Worm (Caenorhabditis elegans) whole organism, young adult: ENCODE results near the gene Y39A1A.21.

Experiments
- F33H1.4 ChIP-seq: fragments of 200-800 bp; sonication (Bioruptor generic); IDR thresholded peaks from 2 replicates; pipeline ENCODE4 v1.3.6; 2022; ENCODE audit warnings: missing genetic modification reagents, missing genetic modification characterization, missing compliant biosample characterization
- T26A5.8 ChIP-seq: sonication (generic microtip); optimal IDR thresholded peaks from 2 replicates; lab custom pipeline; 2016; ENCODE audit warnings: missing genetic modification characterization, missing compliant biosample characterization
- ama-1 ChIP-seq, 3 experiments: fragments of 150-350 bp in 1 of 3; sonication (generic microtip) in 2 of 3; optimal IDR thresholded peaks; 2 replicates each; lab custom pipeline; 2014 to 2018; ENCODE audit warnings: missing biosample characterization in 2 of 3, missing genetic modification characterization in 2 of 3, missing genetic modification reagents in 2 of 3
- attf-6 ChIP-seq: fragments of 200-800 bp; sonication (Bioruptor generic); IDR thresholded peaks from 2 replicates; pipeline ENCODE4 v1.3.6; 2022; ENCODE audit warnings: missing genetic modification reagents, missing genetic modification characterization, missing compliant biosample characterization
- hsf-1 ChIP-seq: fragments of 200-800 bp; sonication (Bioruptor generic); IDR thresholded peaks from 2 replicates; pipeline ENCODE4 v1.3.6; 2022; ENCODE audit warnings: missing genetic modification reagents, missing genetic modification characterization, missing compliant biosample characterization
- lsy-27 ChIP-seq: sonication (generic microtip); optimal IDR thresholded peaks from 2 replicates; lab custom pipeline; 2017; ENCODE audit warnings: missing genetic modification characterization, mild to moderate bottlenecking, missing compliant biosample characterization, antibody characterized with exemption, missing genotype, borderline replicate concordance; ENCODE audit not compliant: insufficient read depth
- rec-8 ChIP-seq, 2 experiments: sonication (generic microtip); optimal IDR thresholded peaks; 2 replicates each; lab custom pipeline; 2016; ENCODE audit warnings: mild to moderate bottlenecking in 2 of 2, missing genetic modification characterization in 2 of 2, missing genetic modification reagents in 2 of 2, missing genotype in 2 of 2, missing biosample characterization in 1 of 2, missing compliant biosample characterization in 1 of 2, moderate library complexity in 1 of 2
- snpc-1.1 ChIP-seq: sonication (generic microtip); optimal IDR thresholded peaks from 2 replicates; lab custom pipeline; 2017; ENCODE audit warnings: missing genetic modification characterization, mild to moderate bottlenecking, missing compliant biosample characterization, antibody characterized with exemption, moderate library complexity, missing genotype, missing genetic modification reagents; ENCODE audit not compliant: insufficient read depth

- TF ChIP-seq ama-1 (optimal IDR thresholded peaks at IDR 0.05; lab: Kevin White, UChicago) (no peak), ama-1 (GFP tag; optimal IDR thresholded peaks at IDR 0.05; lab: Kevin White, UChicago) (no peak), F33H1.4 (GFP tag; lab: Robert Waterston, UW) (no peak), lsy-27 (tag; lab: Kevin White, UChicago) (no peak), hsf-1 (GFP tag; lab: Robert Waterston, UW) (no peak), snpc-1.1 (tag; lab: Kevin White, UChicago) (no peak), rec-8 (tag; optimal IDR thresholded peaks at IDR 0.05; lab: Kevin White, UChicago) (no peak), T26A5.8 (no peak), attf-6 (GFP tag; lab: Robert Waterston, UW) (no peak)
These were observed 7.7 kb upstream of the Y39A1A.21 start for ce11 chrIII:10714541-10714940.
